Worm (Caenorhabditis elegans): ENCODE measurements around the gene K07H8.7.

The K07H8.7 gene

DNA sequence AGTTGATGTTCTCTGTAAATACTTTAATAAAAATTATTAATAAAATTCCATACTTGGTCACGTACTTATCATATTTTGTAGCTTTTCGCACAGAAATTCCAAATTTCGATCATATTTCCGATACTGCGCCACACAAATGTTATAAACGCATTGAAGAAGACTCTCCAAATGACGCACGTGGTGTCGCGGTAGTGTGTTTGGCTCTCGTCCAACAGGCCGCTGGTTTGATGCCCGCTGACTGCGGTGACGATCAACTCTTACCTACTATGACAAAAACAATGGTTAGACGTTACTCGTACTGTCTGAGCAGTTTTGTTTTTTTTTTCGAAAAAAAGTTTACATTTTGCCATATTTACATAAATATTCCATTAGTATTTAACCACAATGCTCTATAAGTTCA lies 6.9 kb downstream of the K07H8.7 start (continued):
- no peak for TF ChIP-seq sea-2 (GFP tag; IDR thresholded peaks at IDR 0.05)
- TF ChIP-seq F22D6.2 (tag; optimal IDR thresholded peaks at IDR 0.05) = peak; percentile 53
- peak; percentile 29 for TF ChIP-seq tbx-9 (tag; optimal IDR thresholded peaks at IDR 0.05; ENCODE audit: borderline replicate concordance)
- TF ChIP-seq rcor-1 (GFP tag; IDR thresholded peaks at IDR 0.05) = peak; percentile 71
- peak; percentile 31 to 38 for TF ChIP-seq let-607 (tag; optimal IDR thresholded peaks at IDR 0.05)
- peak; percentile 53 for TF ChIP-seq nhr-80 (tag; optimal IDR thresholded peaks at IDR 0.05)
- no peak for TF ChIP-seq F55B11.4 (tag; optimal IDR thresholded peaks at IDR 0.05; ENCODE audit: borderline replicate concordance, insufficient read depth)
- TF ChIP-seq let-526 (GFP tag; IDR thresholded peaks at IDR 0.05) = peak; percentile 66; the same call in 1 of the 2 replicates
- TF ChIP-seq ceh-91 (GFP tag; IDR thresholded peaks at IDR 0.05) = peak; percentile 61; the same call in 1 of the 2 replicates
- no peak for TF ChIP-seq xnd-1 (tag; optimal IDR thresholded peaks at IDR 0.05)
- peak; percentile 56; the same call in 1 of the 2 replicates for TF ChIP-seq K11D2.4 (GFP tag; IDR thresholded peaks at IDR 0.05)
- peak; percentile 81 for TF ChIP-seq F10E7.11 (tag; optimal IDR thresholded peaks at IDR 0.05)
- no peak; the same call in 1 of the 2 replicates for TF ChIP-seq mcd-1 (GFP tag; IDR thresholded peaks at IDR 0.05)
- TF ChIP-seq lin-35 (GFP tag; optimal IDR thresholded peaks at IDR 0.05) = peak in 1 of 3 experiments; percentile 75
- TF ChIP-seq F52B5.7 (tag; optimal IDR thresholded peaks at IDR 0.05) = no peak
- TF ChIP-seq F57C9.4 (tag; optimal IDR thresholded peaks at IDR 0.05) = peak; percentile 54
- TF ChIP-seq snpc-1.3 (tag; optimal IDR thresholded peaks at IDR 0.05; ENCODE audit: insufficient read depth) = peak; percentile 89
- no peak for TF ChIP-seq zfh-2 (GFP tag; conservative IDR thresholded peaks at IDR 0.05)
- TF ChIP-seq Y95B8A.8 (GFP tag; IDR thresholded peaks at IDR 0.05) = peak; percentile 42; the same call in 1 of the 2 replicates
- TF ChIP-seq F57A8.1 (GFP tag; optimal IDR thresholded peaks at IDR 0.05) = peak; percentile 75
- peak; percentile 75 for TF ChIP-seq lin-40 (tag; optimal IDR thresholded peaks at IDR 0.05)
- peak; percentile 7 for TF ChIP-seq efl-1 (GFP tag; optimal IDR thresholded peaks at IDR 0.05)
- no peak for TF ChIP-seq nfya-2 (GFP tag; IDR thresholded peaks at IDR 0.05)
- peak; percentile 94 for TF ChIP-seq rpc-1 (optimal IDR thresholded peaks at IDR 0.05)
- peak; percentile 99 for TF ChIP-seq rpc-1 (tag; optimal IDR thresholded peaks at IDR 0.05)
- 0 out of 2 replicates have a peak, but pooled peaks have one; percentile 34 for TF ChIP-seq lir-1 (GFP tag; conservative IDR thresholded peaks at IDR 0.05)
- peak; percentile 100 for TF ChIP-seq tbp1 (GFP tag; optimal IDR thresholded peaks at IDR 0.05)
- TF ChIP-seq D2030.7 (GFP tag; IDR thresholded peaks at IDR 0.05) = peak; percentile 77
- TF ChIP-seq hsf-1 (GFP tag; IDR thresholded peaks at IDR 0.05) = peak; percentile 63
- TF ChIP-seq Y79H2A.3 (GFP tag; conservative IDR thresholded peaks at IDR 0.05) = peak; percentile 80; the same call in 1 of the 2 replicates
- peak; percentile 72 for TF ChIP-seq snpc-1.1 (tag; optimal IDR thresholded peaks at IDR 0.05; ENCODE audit: insufficient read depth)
- TF ChIP-seq F37B4.10 (GFP tag; IDR thresholded peaks at IDR 0.05) = no peak
- TF ChIP-seq F23B12.7 (tag; optimal IDR thresholded peaks at IDR 0.05; ENCODE audit: insufficient read depth) = peak; percentile 92
- TF ChIP-seq somi-1 (GFP tag; optimal IDR thresholded peaks at IDR 0.05) = peak; percentile 68
- peak; percentile 91 for TF ChIP-seq B0261.1 (tag; optimal IDR thresholded peaks at IDR 0.05)
- peak; percentile 60 for TF ChIP-seq lsl-1 (GFP tag; optimal IDR thresholded peaks at IDR 0.05)
- peak; percentile 78 for TF ChIP-seq ZK185.1 (tag; optimal IDR thresholded peaks at IDR 0.05; ENCODE audit: poor library complexity, severe bottlenecking)
- peak; percentile 85 for TF ChIP-seq mes-4 (tag; optimal IDR thresholded peaks at IDR 0.05)
- TF ChIP-seq ztf-18 (tag; optimal IDR thresholded peaks at IDR 0.05) = peak; percentile 80
- TF ChIP-seq nhr-179 (tag; optimal IDR thresholded peaks at IDR 0.05) = peak; percentile 62
- TF ChIP-seq attf-5 (GFP tag; optimal IDR thresholded peaks at IDR 0.05) = peak; percentile 75
- TF ChIP-seq C17E4.6 (GFP tag; IDR thresholded peaks at IDR 0.05) = 0 out of 2 replicates have a peak, but pooled peaks have one; percentile 50
- TF ChIP-seq ztf-26 (tag; optimal IDR thresholded peaks at IDR 0.05) = peak; percentile 82
- TF ChIP-seq nhr-90 (tag; optimal IDR thresholded peaks at IDR 0.05) = peak; percentile 96
- TF ChIP-seq gei-17 (GFP tag; optimal IDR thresholded peaks at IDR 0.05) = no peak
- peak; percentile 60; the same call in 1 of the 2 replicates for TF ChIP-seq egl-44 (GFP tag; IDR thresholded peaks at IDR 0.05)
- peak; percentile 88 for TF ChIP-seq mel-28 (tag; optimal IDR thresholded peaks at IDR 0.05; ENCODE audit: borderline replicate concordance)

Measured in whole organism, young adult.